Fruit fly (Drosophila melanogaster): ENCODE data around the gene rdhB.

- TF ChIP-seq CG8478 (optimal IDR thresholded peaks at IDR 0.05) (no peak), CTCF (optimal IDR thresholded peaks at IDR 0.05) (no peak)
Observed at dm6 chr3R:22368777-22369214, 17.3 kb downstream of the rdhB start.
